Worm (Caenorhabditis elegans): Measurements from ENCODE around the gene ugt-50.

Gene ugt-50

DNA sequence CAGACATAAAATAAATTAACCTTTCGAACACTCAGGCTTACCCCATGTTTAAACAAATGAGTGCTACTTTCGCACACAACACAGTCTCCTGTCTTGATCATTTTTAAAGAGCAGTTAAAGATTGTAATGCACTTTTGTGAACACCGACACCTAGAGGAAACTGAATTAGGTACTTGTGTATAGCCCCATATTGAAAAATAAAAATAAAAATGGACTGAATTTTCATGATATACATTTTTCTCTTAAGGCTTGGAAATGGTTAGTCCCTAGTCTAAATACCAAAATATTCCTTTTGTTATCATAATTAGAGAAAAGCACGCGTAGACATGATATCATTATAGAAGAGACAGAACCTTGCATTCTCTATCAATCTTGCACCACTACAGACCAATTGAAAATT, 10.6 kb downstream of the ugt-50 start, which contains the start of gene nhr-214:
Gene nhr-214, minus strand, starts transcription at position 101 of the 400 bp plus-strand sequence.
- TF ChIP-seq T23F11.4 (GFP tag; optimal IDR thresholded peaks at IDR 0.05) = no peak
- no peak for TF ChIP-seq ceh-18 (tag; optimal IDR thresholded peaks at IDR 0.05)
- no peak for TF ChIP-seq tbx-2 (tag; optimal IDR thresholded peaks at IDR 0.05)
- TF ChIP-seq pqm-1 (tag; optimal IDR thresholded peaks at IDR 0.05) = no peak
- TF ChIP-seq K09A11.1 (tag; optimal IDR thresholded peaks at IDR 0.05; ENCODE audit: insufficient read depth) = no peak
- no peak for TF ChIP-seq dmd-4 (tag; optimal IDR thresholded peaks at IDR 0.05; ENCODE audit: borderline replicate concordance)
- no peak for TF ChIP-seq pag-3 (tag; optimal IDR thresholded peaks at IDR 0.05; ENCODE audit: borderline replicate concordance)

DNA sequence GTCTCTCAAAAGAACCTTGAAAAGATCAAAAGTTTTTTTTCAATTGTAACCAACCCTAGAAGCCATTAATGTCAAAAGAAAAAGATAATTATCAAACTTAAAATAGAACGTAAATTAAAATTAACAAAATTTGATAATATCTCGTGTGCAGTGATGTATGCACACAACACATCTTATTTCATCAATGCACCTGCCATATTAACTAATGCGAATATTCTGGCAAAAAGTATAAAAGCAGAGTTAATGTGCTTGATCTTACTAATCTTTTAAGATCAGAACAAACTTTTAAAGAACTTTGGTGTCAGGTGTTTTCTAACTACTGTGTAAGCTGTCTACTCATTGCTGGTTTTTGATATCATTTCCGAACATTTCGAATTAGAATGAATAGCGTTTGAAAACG, 11.3 kb downstream of the ugt-50 start:
- TF ChIP-seq odd-2 (tag; optimal IDR thresholded peaks at IDR 0.05) = no peak
- TF ChIP-seq ceh-34 (tag; optimal IDR thresholded peaks at IDR 0.05) = no peak
- TF ChIP-seq hlh-6 (tag; optimal IDR thresholded peaks at IDR 0.05) = no peak

DNA sequence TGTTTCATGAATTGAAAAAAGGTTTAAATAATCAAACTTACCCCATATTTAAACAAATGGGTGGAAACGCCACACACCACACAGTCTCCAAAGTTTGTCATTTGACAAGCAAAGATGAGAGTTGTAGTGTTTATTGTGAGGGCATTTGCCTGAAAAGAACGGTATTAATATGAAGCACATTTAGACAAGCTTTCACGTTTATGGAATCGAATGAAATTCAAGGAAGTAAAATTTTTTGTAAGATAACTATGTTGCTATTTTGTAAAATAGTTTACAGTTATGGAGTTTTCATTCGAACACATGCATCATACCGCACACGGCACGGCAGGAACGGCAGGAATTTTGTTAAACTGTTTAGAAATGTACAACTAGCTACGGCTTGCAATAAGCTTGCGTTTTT, 13.3 kb downstream of the ugt-50 start, which contains the start of gene nhr-272:
Gene nhr-272, minus strand, starts transcription at position 101 of the 400 bp plus-strand sequence.
- TF ChIP-seq sox-2 (GFP tag; IDR thresholded peaks at IDR 0.05) = no peak
- TF ChIP-seq unc-86 (tag; optimal IDR thresholded peaks at IDR 0.05) = no peak
- no peak for TF ChIP-seq unc-42 (tag; optimal IDR thresholded peaks at IDR 0.05)
- TF ChIP-seq nfya-1 (tag; optimal IDR thresholded peaks at IDR 0.05) = no peak
- no peak for TF ChIP-seq ceh-34 (tag; optimal IDR thresholded peaks at IDR 0.05)
- TF ChIP-seq npax-4 (tag; optimal IDR thresholded peaks at IDR 0.05) = no peak
- TF ChIP-seq C08G9.2 (tag; optimal IDR thresholded peaks at IDR 0.05) = no peak
- TF ChIP-seq ceh-24 (tag; optimal IDR thresholded peaks at IDR 0.05) = no peak
- TF ChIP-seq sdc-2 (tag; optimal IDR thresholded peaks at IDR 0.05) = no peak
- no peak for TF ChIP-seq ama-1 (optimal IDR thresholded peaks at IDR 0.05)
- no peak for TF ChIP-seq K09A11.1 (tag; optimal IDR thresholded peaks at IDR 0.05; ENCODE audit: insufficient read depth)
- no peak for TF ChIP-seq pag-3 (tag; optimal IDR thresholded peaks at IDR 0.05; ENCODE audit: borderline replicate concordance)
- no peak for TF ChIP-seq ceh-31 (tag; optimal IDR thresholded peaks at IDR 0.05)
- TF ChIP-seq dve-1 (tag; optimal IDR thresholded peaks at IDR 0.05) = no peak
- no peak for TF ChIP-seq hlh-30 (tag; optimal IDR thresholded peaks at IDR 0.05; ENCODE audit: insufficient read depth)
- TF ChIP-seq ceh-48 (tag; optimal IDR thresholded peaks at IDR 0.05) = no peak

DNA sequence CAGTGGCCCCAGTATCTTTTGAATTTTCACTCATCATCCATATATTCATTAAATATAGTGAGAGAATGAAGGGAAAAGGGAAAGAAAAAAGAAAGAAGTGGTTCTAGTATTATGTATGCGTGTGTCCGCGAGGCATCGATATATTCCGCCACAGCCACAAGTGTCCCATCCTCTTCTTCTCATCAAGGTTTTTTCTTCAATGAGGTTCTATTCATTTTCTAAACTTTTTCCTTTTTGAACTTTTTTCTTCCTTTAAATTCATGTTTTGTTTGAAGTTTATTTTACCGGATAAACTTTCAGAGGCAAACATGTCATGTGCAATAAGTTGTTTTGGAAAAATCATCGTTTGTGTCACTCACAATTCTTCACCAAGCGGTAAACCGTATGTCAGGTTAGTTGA, 21.0 kb downstream of the ugt-50 start, which contains the start of gene rgs-2:
Gene rgs-2, plus strand, starts transcription at position 301 of the 400 bp plus-strand sequence.
- TF ChIP-seq unc-42 (tag; optimal IDR thresholded peaks at IDR 0.05) (no peak), ceh-22 (tag; optimal IDR thresholded peaks at IDR 0.05) (no peak), elt-2 (tag; optimal IDR thresholded peaks at IDR 0.05) (no peak), tbx-2 (tag; optimal IDR thresholded peaks at IDR 0.05) (no peak), F13H6.1 (tag; optimal IDR thresholded peaks at IDR 0.05) (no peak), ahr-1 (tag; optimal IDR thresholded peaks at IDR 0.05) (no peak), nfya-1 (tag; optimal IDR thresholded peaks at IDR 0.05) (no peak), hlh-8 (tag; optimal IDR thresholded peaks at IDR 0.05) (no peak), tbx-7 (tag; optimal IDR thresholded peaks at IDR 0.05) (no peak)

DNA sequence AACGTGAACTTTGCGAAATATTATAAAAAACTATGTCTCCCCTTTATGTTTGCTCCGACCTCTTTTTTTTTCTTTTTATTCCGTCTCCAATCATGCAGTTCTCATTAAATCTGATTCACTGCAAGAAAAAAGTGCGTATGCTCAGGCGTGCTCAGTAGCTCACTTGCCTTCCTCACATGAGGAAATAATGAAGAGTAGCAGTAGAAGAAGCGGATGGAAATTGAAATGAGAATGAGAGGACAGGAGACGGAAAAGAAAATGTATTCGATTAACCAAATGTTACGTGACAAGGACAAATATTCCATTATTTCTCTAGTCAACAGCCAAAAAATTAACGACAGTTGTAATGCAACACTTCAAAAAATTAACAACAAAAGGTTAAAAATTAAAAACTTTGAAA, 21.6 kb downstream of the ugt-50 start:
- no peak for TF ChIP-seq ama-1 (optimal IDR thresholded peaks at IDR 0.05)
- TF ChIP-seq nhr-11 (tag; optimal IDR thresholded peaks at IDR 0.05) = no peak
- no peak for TF ChIP-seq dmd-4 (tag; optimal IDR thresholded peaks at IDR 0.05; ENCODE audit: borderline replicate concordance)
- no peak for TF ChIP-seq odd-2 (tag; optimal IDR thresholded peaks at IDR 0.05)
- TF ChIP-seq ceh-22 (tag; optimal IDR thresholded peaks at IDR 0.05) = no peak
- peak; percentile 57 for TF ChIP-seq unc-42 (tag; optimal IDR thresholded peaks at IDR 0.05)
- TF ChIP-seq lim-6 (tag; optimal IDR thresholded peaks at IDR 0.05) = no peak

DNA sequence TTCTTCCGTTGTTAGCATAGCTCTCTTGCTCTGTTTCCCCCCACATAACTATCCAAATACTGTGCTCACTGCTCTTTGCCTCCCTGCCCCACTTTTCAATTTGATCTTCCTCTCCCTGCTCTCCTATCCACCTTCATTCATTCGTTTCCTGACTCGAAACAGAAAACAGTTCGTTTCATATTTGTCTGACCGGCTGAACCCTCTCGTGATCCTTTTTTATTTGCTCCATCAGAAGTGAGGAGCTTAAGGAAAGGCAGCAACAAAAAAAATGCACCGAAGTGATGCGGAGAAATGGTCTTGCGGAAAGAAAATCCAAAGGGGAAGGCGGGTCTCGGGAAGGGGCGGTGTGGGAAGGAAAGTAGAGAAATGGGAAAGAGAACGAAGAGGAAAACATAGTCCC, 30.1 kb downstream of the ugt-50 start:
- no peak for TF ChIP-seq ceh-19 (GFP tag; optimal IDR thresholded peaks at IDR 0.05)
- no peak for TF ChIP-seq ceh-18 (tag; optimal IDR thresholded peaks at IDR 0.05)
- TF ChIP-seq ceh-48 (tag; optimal IDR thresholded peaks at IDR 0.05) = no peak
- TF ChIP-seq T23F11.4 (GFP tag; optimal IDR thresholded peaks at IDR 0.05) = no peak
- no peak for TF ChIP-seq nfya-1 (tag; optimal IDR thresholded peaks at IDR 0.05)
- no peak for TF ChIP-seq C38D4.7 (GFP tag; optimal IDR thresholded peaks at IDR 0.05)
- no peak for TF ChIP-seq pat-9 (tag; optimal IDR thresholded peaks at IDR 0.05)

All from whole organism, late embryonic.